Worm (Caenorhabditis elegans) whole organism, midembryonic: ENCODE data around the gene sre-40.

Source experiments
- T22C8.4 ChIP-seq: fragments of 200-800 bp; sonication (Bioruptor generic); IDR thresholded peaks from 2 replicates; pipeline ENCODE4 v1.3.6; 2022; ENCODE audit warnings: missing genetic modification characterization, missing compliant biosample characterization
- cog-1 ChIP-seq: sonication (generic microtip); optimal IDR thresholded peaks from 2 replicates; lab custom pipeline; 2016; ENCODE audit warnings: missing genetic modification characterization, missing compliant biosample characterization
- flt-1 ChIP-seq: fragments of 200-800 bp; sonication (Bioruptor generic); IDR thresholded peaks from 2 replicates; pipeline ENCODE4 v1.3.6; 2022; ENCODE audit warnings: missing genetic modification characterization, missing compliant biosample characterization
- klf-2 ChIP-seq: fragments of 200-800 bp; sonication (Bioruptor generic); conservative IDR thresholded peaks from 2 replicates; pipeline ENCODE4 v1.3.6; 2022; ENCODE audit warnings: missing genetic modification reagents, missing genetic modification characterization, missing compliant biosample characterization
- med-1 ChIP-seq: sonication (generic microtip); optimal IDR thresholded peaks from 2 replicates; lab custom pipeline; 2017; ENCODE audit warnings: missing genetic modification characterization, mild to moderate bottlenecking, missing compliant biosample characterization, antibody characterized with exemption, missing genetic modification reagents; ENCODE audit not compliant: insufficient read depth
- ref-1 ChIP-seq: fragments of 200-800 bp; sonication (Bioruptor generic); conservative IDR thresholded peaks from 2 replicates; pipeline ENCODE4 v1.3.6; 2022; ENCODE audit warnings: missing genetic modification reagents, missing genetic modification characterization, missing compliant biosample characterization
- tab-1 ChIP-seq: fragments of 200-800 bp; sonication (Bioruptor generic); IDR thresholded peaks from 2 replicates; pipeline ENCODE4 v1.3.6; 2022; ENCODE audit warnings: missing genetic modification characterization, missing compliant biosample characterization
- ztf-23 ChIP-seq: fragments of 200-800 bp; sonication (Bioruptor generic); IDR thresholded peaks from 2 replicates; pipeline ENCODE4 v1.3.6; 2022; ENCODE audit warnings: missing genetic modification reagents, missing genetic modification characterization, missing compliant biosample characterization
- ztf-29 ChIP-seq: fragments of 200-800 bp; sonication (Bioruptor generic); IDR thresholded peaks from 2 replicates; pipeline ENCODE4 v1.3.6; 2022; ENCODE audit warnings: missing genetic modification reagents, missing genetic modification characterization, missing compliant biosample characterization

ce11 chrII:4663186-4663585 lies 20.4 kb downstream of the sre-40 start, which contains the start of gene T05A7.12:
- TF ChIP-seq cog-1 (tag; lab: Kevin White, UChicago) (no peak), T22C8.4 (GFP tag; lab: Robert Waterston, UW) (no peak), ztf-23 (GFP tag; lab: Robert Waterston, UW) (no peak), ztf-29 (no peak), tab-1 (GFP tag; lab: Robert Waterston, UW) (no peak), flt-1 (GFP tag; lab: Robert Waterston, UW) (no peak), ref-1 (GFP tag; lab: Robert Waterston, UW) (no peak), klf-2 (GFP tag; lab: Robert Waterston, UW) (no peak), med-1 (GFP tag; lab: Kevin White, UChicago) (no peak)
